Fruit fly (Drosophila melanogaster) whole organism, embryonic: ENCODE data around the gene zye.

Experiments used
- Bdp1 ChIP-seq: fragments of 200-800 bp; sonication (Bioruptor generic); optimal IDR thresholded peaks from 3 replicates; lab custom pipeline; 2016; ENCODE audit warnings: missing biosample characterization, missing genetic modification characterization
- BtbVII ChIP-seq: fragments of 200-800 bp; sonication (Bioruptor generic); optimal IDR thresholded peaks from 3 replicates; lab custom pipeline; 2017; ENCODE audit warnings: missing biosample characterization, mild to moderate bottlenecking, missing genetic modification characterization
- C15 ChIP-seq: fragments of 200-800 bp; sonication (Bioruptor generic); IDR thresholded peaks from 3 replicates; pipeline ENCODE4 v1.3.6; 2022; ENCODE audit warnings: missing biosample characterization, missing genetic modification characterization
- CG10209 ChIP-seq: fragments of 200-800 bp; sonication (Bioruptor generic); optimal IDR thresholded peaks from 3 replicates; lab custom pipeline; 2017; ENCODE audit warnings: missing biosample characterization, mild to moderate bottlenecking, missing genetic modification characterization, missing genetic modification reagents
- CG1024 ChIP-seq: fragments of 200-800 bp; sonication (Bioruptor generic); IDR thresholded peaks from 2 replicates; pipeline ENCODE4 v1.3.6; 2022; ENCODE audit warnings: missing biosample characterization, missing genetic modification characterization
- CG10267 ChIP-seq: fragments of 200-800 bp; sonication (Bioruptor generic); optimal IDR thresholded peaks from 2 replicates; lab custom pipeline; 2018; ENCODE audit warnings: missing biosample characterization, mild to moderate bottlenecking, missing genetic modification characterization, moderate library complexity
- CG10366 ChIP-seq: fragments of 200-800 bp; sonication (Bioruptor generic); IDR thresholded peaks from 2 replicates; pipeline ENCODE4 v1.3.6; 2022; ENCODE audit warnings: missing biosample characterization, missing genetic modification characterization
- CG12155 ChIP-seq: fragments of 200-800 bp; sonication (Bioruptor generic); optimal IDR thresholded peaks from 3 replicates; lab custom pipeline; 2016; ENCODE audit warnings: missing biosample characterization, missing genetic modification characterization
- CG12299 ChIP-seq: fragments of 200-800 bp; sonication (Bioruptor generic); optimal IDR thresholded peaks from 2 replicates; lab custom pipeline; 2018; ENCODE audit warnings: missing biosample characterization, mild to moderate bottlenecking, missing genetic modification characterization
- CG12744 ChIP-seq: fragments of 200-800 bp; sonication (Bioruptor generic); optimal IDR thresholded peaks from 2 replicates; lab custom pipeline; 2016; ENCODE audit warnings: missing biosample characterization, missing genetic modification characterization
- CG13775 ChIP-seq: fragments of 200-800 bp; sonication (Bioruptor generic); optimal IDR thresholded peaks from 3 replicates; lab custom pipeline; 2017; ENCODE audit warnings: missing biosample characterization, mild to moderate bottlenecking, missing genetic modification characterization
- CG1603 ChIP-seq: fragments of 200-800 bp; sonication (Bioruptor generic); optimal IDR thresholded peaks from 2 replicates; lab custom pipeline; 2019; ENCODE audit warnings: missing biosample characterization, mild to moderate bottlenecking, missing genetic modification characterization, moderate library complexity
- CG18262 ChIP-seq: fragments of 200-800 bp; optimal IDR thresholded peaks from 3 replicates; lab custom pipeline; 2019; ENCODE audit warnings: missing biosample characterization, mild to moderate bottlenecking, missing genetic modification characterization, moderate library complexity
- CG18764 ChIP-seq: fragments of 200-800 bp; sonication (Bioruptor generic); optimal IDR thresholded peaks from 3 replicates; lab custom pipeline; 2016; ENCODE audit warnings: missing biosample characterization, missing genetic modification characterization
- CG2875 ChIP-seq: fragments of 200-800 bp; sonication (Bioruptor generic); optimal IDR thresholded peaks from 2 replicates; lab custom pipeline; 2017; ENCODE audit warnings: missing biosample characterization, mild to moderate bottlenecking, missing genetic modification characterization, missing genetic modification reagents
- CG31365 ChIP-seq: fragments of 200-800 bp; sonication (Bioruptor generic); optimal IDR thresholded peaks from 2 replicates; lab custom pipeline; 2018; ENCODE audit warnings: missing biosample characterization, mild to moderate bottlenecking, missing genetic modification characterization
- CG3163 ChIP-seq: fragments of 200-800 bp; sonication (Bioruptor generic); optimal IDR thresholded peaks from 3 replicates; lab custom pipeline; 2016; ENCODE audit warnings: missing biosample characterization, missing genetic modification characterization
- CG32772 ChIP-seq: fragments of 200-800 bp; sonication (Bioruptor generic); IDR thresholded peaks from 2 replicates; pipeline ENCODE4 v1.3.6; 2022; ENCODE audit warnings: missing biosample characterization, missing genetic modification characterization
- CG6175 ChIP-seq: fragments of 200-800 bp; sonication (Bioruptor generic); IDR thresholded peaks from 3 replicates; pipeline ENCODE4 v1.3.6; 2022; ENCODE audit warnings: missing biosample characterization, missing genetic modification characterization
- CG7372 ChIP-seq: fragments of 200-800 bp; sonication (Bioruptor generic); IDR thresholded peaks from 2 replicates; pipeline ENCODE4 v1.3.6; 2022; ENCODE audit warnings: missing biosample characterization, missing genetic modification characterization
- CG8089 ChIP-seq: fragments of 200-800 bp; sonication (Bioruptor generic); optimal IDR thresholded peaks from 3 replicates; lab custom pipeline; 2016; ENCODE audit warnings: missing biosample characterization, missing genetic modification characterization
- CG9437 ChIP-seq: fragments of 200-800 bp; sonication (Bioruptor generic); optimal IDR thresholded peaks from 2 replicates; lab custom pipeline; 2018; ENCODE audit warnings: missing biosample characterization, mild to moderate bottlenecking, missing genetic modification characterization
- CHES-1-like ChIP-seq: fragments of 200-800 bp; sonication (Bioruptor generic); optimal IDR thresholded peaks from 2 replicates; lab custom pipeline; 2016; ENCODE audit warnings: missing biosample characterization, missing genetic modification characterization
- D ChIP-seq, 2 experiments: fragments of 200-800 bp in 1 of 2; fragments of >200 bp in 1 of 2; sonication (Bioruptor generic) in 1 of 2; optimal IDR thresholded peaks; 2 replicates in 1 of 2; 3 replicates in 1 of 2; lab custom pipeline; 2017; ENCODE audit warnings: mild to moderate bottlenecking in 1 of 2, missing biosample characterization in 1 of 2, missing genetic modification characterization in 1 of 2, missing genetic modification reagents in 1 of 2
- Gug ChIP-seq: fragments of 200-800 bp; sonication (Bioruptor generic); IDR thresholded peaks from 4 replicates; pipeline ENCODE4 v1.3.6; 2022; ENCODE audit warnings: missing biosample characterization, missing genetic modification characterization
- Hr51 ChIP-seq, 2 experiments: fragments of 200-800 bp; sonication (Bioruptor generic); optimal IDR thresholded peaks; 2 replicates in 1 of 2; 3 replicates in 1 of 2; lab custom pipeline; 2016 to 2018; ENCODE audit warnings: missing biosample characterization in 2 of 2, missing genetic modification characterization in 2 of 2, mild to moderate bottlenecking in 1 of 2, moderate library complexity in 1 of 2
- Lhr ChIP-seq: fragments of 200-800 bp; sonication (Bioruptor generic); optimal IDR thresholded peaks from 3 replicates; lab custom pipeline; 2017; ENCODE audit warnings: mild to moderate bottlenecking, missing biosample characterization, missing genetic modification reagents, missing genetic modification characterization
- Nf-YB ChIP-seq: fragments of 200-800 bp; sonication (Bioruptor generic); optimal IDR thresholded peaks from 3 replicates; lab custom pipeline; 2019; ENCODE audit warnings: missing biosample characterization, mild to moderate bottlenecking, missing genetic modification characterization, moderate library complexity
- Rx ChIP-seq: fragments of 200-800 bp; sonication (Bioruptor generic); IDR thresholded peaks from 2 replicates; pipeline ENCODE4 v1.3.6; 2022; ENCODE audit warnings: missing biosample characterization, missing genetic modification characterization
- ase ChIP-seq: fragments of 200-800 bp; sonication (Bioruptor generic); IDR thresholded peaks from 3 replicates; pipeline ENCODE4 v1.3.6; 2022; ENCODE audit warnings: missing biosample characterization, missing genetic modification characterization
- danr ChIP-seq: fragments of 200-800 bp; sonication (Bioruptor generic); IDR thresholded peaks from 2 replicates; pipeline ENCODE4 v1.3.6; 2022; ENCODE audit warnings: missing biosample characterization, missing genetic modification characterization
- exex ChIP-seq: fragments of 200-800 bp; sonication (Bioruptor generic); optimal IDR thresholded peaks from 4 replicates; lab custom pipeline; 2018; ENCODE audit warnings: missing biosample characterization, mild to moderate bottlenecking, missing genetic modification characterization, moderate library complexity
- eyg ChIP-seq: fragments of 200-800 bp; sonication (Bioruptor generic); optimal IDR thresholded peaks from 3 replicates; lab custom pipeline; 2016; ENCODE audit warnings: missing biosample characterization, missing genetic modification characterization
- fd3F ChIP-seq: fragments of 200-800 bp; sonication (Bioruptor generic); optimal IDR thresholded peaks from 2 replicates; lab custom pipeline; 2018; ENCODE audit warnings: missing biosample characterization, mild to moderate bottlenecking, missing genetic modification characterization, moderate library complexity
- fd96Cb ChIP-seq: fragments of 200-800 bp; sonication (Bioruptor generic); optimal IDR thresholded peaks from 2 replicates; lab custom pipeline; 2018; ENCODE audit warnings: missing biosample characterization, mild to moderate bottlenecking, missing genetic modification characterization, moderate library complexity
- jumu ChIP-seq: fragments of 200-800 bp; sonication (Bioruptor generic); optimal IDR thresholded peaks from 3 replicates; lab custom pipeline; 2016; ENCODE audit warnings: missing biosample characterization, missing genetic modification characterization
- lbe ChIP-seq: fragments of 200-800 bp; sonication (Bioruptor generic); optimal IDR thresholded peaks from 2 replicates; lab custom pipeline; 2016; ENCODE audit warnings: missing biosample characterization, mild to moderate bottlenecking, missing genetic modification characterization
- mld ChIP-seq: fragments of 200-800 bp; sonication (Bioruptor generic); IDR thresholded peaks from 3 replicates; pipeline ENCODE4 v1.3.6; 2022; ENCODE audit warnings: missing biosample characterization, missing genetic modification characterization; ENCODE audit not compliant: partially characterized antibody
- otp ChIP-seq: fragments of 200-800 bp; sonication (Bioruptor generic); IDR thresholded peaks from 3 replicates; pipeline ENCODE4, ENCODE4 v1.3.6; 2022; ENCODE audit warnings: missing biosample characterization, missing genetic modification characterization
- psq ChIP-seq: fragments of 200-800 bp; sonication (Bioruptor generic); optimal IDR thresholded peaks from 2 replicates; lab custom pipeline; 2017; ENCODE audit warnings: missing biosample characterization, missing genetic modification characterization
- pum ChIP-seq: fragments of 200-800 bp; sonication (Bioruptor generic); optimal IDR thresholded peaks from 2 replicates; lab custom pipeline; 2016; ENCODE audit warnings: missing biosample characterization, missing genetic modification characterization
- salm ChIP-seq: fragments of 200-800 bp; sonication (Bioruptor generic); optimal IDR thresholded peaks from 2 replicates; lab custom pipeline; 2018; ENCODE audit warnings: missing biosample characterization, mild to moderate bottlenecking, missing genetic modification characterization
- sens ChIP-seq: fragments of 200-800 bp; sonication (Bioruptor generic); peaks from one replicate; lab custom pipeline; 2016; ENCODE audit warnings: missing biosample characterization, missing genetic modification characterization
- sima ChIP-seq: fragments of 200-800 bp; sonication (Bioruptor generic); optimal IDR thresholded peaks from 2 replicates; lab custom pipeline; 2016; ENCODE audit warnings: missing biosample characterization, missing genetic modification characterization
- slbo ChIP-seq: fragments of 200-800 bp; sonication (Bioruptor generic); IDR thresholded peaks from 2 replicates; pipeline ENCODE4 v1.3.6; 2022; ENCODE audit warnings: missing biosample characterization, missing genetic modification characterization
- sna ChIP-seq: fragments of 200-800 bp; sonication (Bioruptor generic); IDR thresholded peaks from 2 replicates; pipeline ENCODE4 v1.3.6; 2022; ENCODE audit warnings: missing biosample characterization, missing genetic modification characterization; ENCODE audit not compliant: partially characterized antibody
- tgo ChIP-seq: fragments of 200-800 bp; sonication (Bioruptor generic); IDR thresholded peaks from 3 replicates; pipeline ENCODE4 v1.3.6; 2022; ENCODE audit warnings: missing biosample characterization, missing genetic modification characterization
- tin ChIP-seq: fragments of 200-800 bp; sonication (Bioruptor generic); optimal IDR thresholded peaks from 3 replicates; lab custom pipeline; 2016; ENCODE audit warnings: missing biosample characterization, missing genetic modification characterization
- yki ChIP-seq: fragments of >200 bp; optimal IDR thresholded peaks from 3 replicates; lab custom pipeline; 2018
- zfh2 ChIP-seq: fragments of 200-800 bp; sonication (Bioruptor generic); optimal IDR thresholded peaks from 2 replicates; lab custom pipeline; 2016; ENCODE audit warnings: missing biosample characterization, missing genetic modification characterization

zye gene

dm6 chr3L:20399550-20400109 is 13.8 kb upstream of the zye start (continued):
- peak; percentile 50 for TF ChIP-seq CG3163
- TF ChIP-seq Bdp1, result peak; percentile 68
- peak; percentile 66 for TF ChIP-seq CG32772 (GFP tag; lab: Robert Waterston, UW)
- TF ChIP-seq fd96Cb, result peak; percentile 84
- TF ChIP-seq CG10267 (tag; lab: Kevin White, UChicago), result peak; percentile 79
- peak; percentile 40 for TF ChIP-seq Lhr (GFP tag; lab: Kevin White, UChicago)
- TF ChIP-seq CG31365, result peak; percentile 51
- peak; percentile 78 for TF ChIP-seq BtbVII (GFP tag; lab: Kevin White, UChicago)
- TF ChIP-seq sima (GFP tag; lab: Kevin White, UChicago), result peak; percentile 49
- TF ChIP-seq CG8089 (GFP tag; lab: Kevin White, UChicago), result peak; percentile 67
- peak; percentile 74; the same call in 1 of the 3 replicates for TF ChIP-seq otp (GFP tag; lab: Robert Waterston, UW)
- peak; percentile 85 for TF ChIP-seq tgo (GFP tag; lab: Robert Waterston, UW)
- peak; percentile 95 for TF ChIP-seq sens (GFP tag; lab: Kevin White, UChicago)
- TF ChIP-seq jumu (GFP tag; lab: Kevin White, UChicago), result peak; percentile 52
- TF ChIP-seq tin, result peak; percentile 82
- no peak for TF ChIP-seq mld (GFP tag; lab: Robert Waterston, UW)
- TF ChIP-seq psq, result peak; percentile 70
- no peak; the same call in none of the 2 replicates for TF ChIP-seq Rx (GFP tag; lab: Robert Waterston, UW)
- peak; percentile 67 for TF ChIP-seq CG2875
- peak; percentile 90 for TF ChIP-seq CG18262 (tag; lab: Kevin White, UChicago)
- peak; percentile 85 for TF ChIP-seq fd3F
- TF ChIP-seq CG1024, result 0 out of 2 replicates have a peak, but pooled peaks have one; percentile 50
- no peak for TF ChIP-seq sna (GFP tag; lab: Robert Waterston, UW)
- peak; percentile 76; the same call in 2 of the 3 replicates for TF ChIP-seq ase (GFP tag; lab: Robert Waterston, UW)
- TF ChIP-seq Hr51 (GFP tag; optimal IDR thresholded peaks at IDR 0.05; lab: Kevin White, UChicago), result peak; percentile 75 to 95
- no peak for TF ChIP-seq C15 (GFP tag; lab: Robert Waterston, UW)
- TF ChIP-seq exex (tag; lab: Kevin White, UChicago), result peak; percentile 43
- TF ChIP-seq CG7372 (GFP tag; lab: Robert Waterston, UW), result peak; percentile 75
- peak; percentile 81 for TF ChIP-seq lbe (GFP tag; lab: Kevin White, UChicago)
- TF ChIP-seq CG12155 (GFP tag; lab: Kevin White, UChicago), result peak; percentile 85
- peak; percentile 73 for TF ChIP-seq salm (tag; lab: Kevin White, UChicago)
- peak; percentile 85 for TF ChIP-seq zfh2 (GFP tag; lab: Kevin White, UChicago)
- peak; percentile 73 for TF ChIP-seq CG1603 (tag; lab: Kevin White, UChicago)
- TF ChIP-seq CG6175 (GFP tag; lab: Robert Waterston, UW), result 0 out of 3 replicates have a peak, but pooled peaks have one; percentile 41
- no peak for TF ChIP-seq yki (lab: Kevin White, UChicago)
- TF ChIP-seq CHES-1-like (GFP tag; lab: Kevin White, UChicago), result peak; percentile 71
- peak; percentile 94 for TF ChIP-seq slbo (GFP tag; lab: Robert Waterston, UW)
- peak; percentile 56 for TF ChIP-seq pum
- TF ChIP-seq CG12744, result peak; percentile 78
- peak; percentile 73 for TF ChIP-seq Nf-YB (GFP tag; lab: Kevin White, UChicago)
- no peak for TF ChIP-seq D (optimal IDR thresholded peaks at IDR 0.05; lab: Kevin White, UChicago)
- peak; percentile 81 for TF ChIP-seq D (GFP tag; optimal IDR thresholded peaks at IDR 0.05; lab: Kevin White, UChicago)
- peak; percentile 62 for TF ChIP-seq danr (GFP tag; lab: Robert Waterston, UW)
- peak; percentile 87 for TF ChIP-seq Gug
- TF ChIP-seq CG9437 (GFP tag; lab: Kevin White, UChicago), result peak; percentile 85
- TF ChIP-seq CG10209 (GFP tag; lab: Kevin White, UChicago), result peak; percentile 87
- TF ChIP-seq eyg, result peak; percentile 53
- TF ChIP-seq CG12299 (tag; lab: Kevin White, UChicago), result peak; percentile 85
- peak; percentile 87 for TF ChIP-seq CG13775 (GFP tag; lab: Kevin White, UChicago)
- TF ChIP-seq CG18764 (GFP tag; lab: Kevin White, UChicago), result peak; percentile 79
- TF ChIP-seq CG10366 (GFP tag; lab: Robert Waterston, UW), result peak; percentile 78
